Fruit fly (Drosophila melanogaster) whole organism, embryonic: ENCODE results near the gene Ufd1.

ENCODE experiments used
- B-H2 ChIP-seq: fragments of 200-800 bp; sonication (Bioruptor generic); optimal IDR thresholded peaks from 2 replicates; lab custom pipeline; 2018; ENCODE audit warnings: missing biosample characterization, mild to moderate bottlenecking, missing genetic modification characterization
- CG10274 ChIP-seq: fragments of 200-800 bp; sonication (Bioruptor generic); optimal IDR thresholded peaks from 3 replicates; lab custom pipeline; 2017; ENCODE audit warnings: missing biosample characterization, mild to moderate bottlenecking, missing genetic modification characterization
- CG13287 ChIP-seq: fragments of 200-800 bp; sonication (Bioruptor generic); IDR thresholded peaks from 2 replicates; pipeline ENCODE4 v1.3.6; 2022; ENCODE audit warnings: missing biosample characterization, missing genetic modification characterization; ENCODE audit not compliant: partially characterized antibody
- CG15696 ChIP-seq: fragments of 200-800 bp; sonication (Bioruptor generic); optimal IDR thresholded peaks from 2 replicates; lab custom pipeline; 2019; ENCODE audit warnings: missing biosample characterization, mild to moderate bottlenecking, missing genetic modification characterization, moderate library complexity
- CG17359 ChIP-seq: fragments of 200-800 bp; sonication (Bioruptor generic); optimal IDR thresholded peaks from 3 replicates; lab custom pipeline; 2018; ENCODE audit warnings: missing biosample characterization, mild to moderate bottlenecking, missing genetic modification characterization, moderate library complexity
- CG17385 ChIP-seq: fragments of 200-800 bp; sonication (Bioruptor generic); optimal IDR thresholded peaks from 3 replicates; lab custom pipeline; 2018; ENCODE audit warnings: missing biosample characterization, mild to moderate bottlenecking, missing genetic modification characterization
- CG17829 ChIP-seq: fragments of 200-800 bp; optimal IDR thresholded peaks from 2 replicates; lab custom pipeline; 2019; ENCODE audit warnings: missing biosample characterization, mild to moderate bottlenecking, missing genetic modification characterization, moderate library complexity
- CG18619 ChIP-seq: fragments of 200-800 bp; sonication (Bioruptor generic); optimal IDR thresholded peaks from 3 replicates; lab custom pipeline; 2017; ENCODE audit warnings: missing biosample characterization, mild to moderate bottlenecking, missing genetic modification characterization
- CG2202 ChIP-seq: fragments of 200-800 bp; sonication (Bioruptor generic); optimal IDR thresholded peaks from 2 replicates; lab custom pipeline; 2018; ENCODE audit warnings: missing biosample characterization, mild to moderate bottlenecking, missing genetic modification characterization
- CG2875 ChIP-seq: fragments of 200-800 bp; sonication (Bioruptor generic); optimal IDR thresholded peaks from 2 replicates; lab custom pipeline; 2017; ENCODE audit warnings: missing biosample characterization, mild to moderate bottlenecking, missing genetic modification characterization, missing genetic modification reagents
- CG30403 ChIP-seq: fragments of 200-800 bp; sonication (Bioruptor generic); optimal IDR thresholded peaks from 3 replicates; lab custom pipeline; 2016; ENCODE audit warnings: missing biosample characterization, missing genetic modification characterization
- CG3281 ChIP-seq: fragments of 200-800 bp; sonication (Bioruptor generic); optimal IDR thresholded peaks from 3 replicates; lab custom pipeline; 2017; ENCODE audit warnings: missing biosample characterization, mild to moderate bottlenecking, missing genetic modification characterization
- CG33557 ChIP-seq: fragments of 200-800 bp; sonication (Bioruptor generic); optimal IDR thresholded peaks from 2 replicates; lab custom pipeline; 2019; ENCODE audit warnings: missing biosample characterization, mild to moderate bottlenecking, missing genetic modification characterization, moderate library complexity
- CG6272 ChIP-seq: fragments of 200-800 bp; sonication (Bioruptor generic); IDR thresholded peaks from 2 replicates; pipeline ENCODE4 v1.3.6; 2022; ENCODE audit warnings: missing biosample characterization, missing genetic modification characterization
- CG7372 ChIP-seq: fragments of 200-800 bp; sonication (Bioruptor generic); IDR thresholded peaks from 2 replicates; pipeline ENCODE4 v1.3.6; 2022; ENCODE audit warnings: missing biosample characterization, missing genetic modification characterization
- CG8281 ChIP-seq: fragments of 200-800 bp; sonication (Bioruptor generic); optimal IDR thresholded peaks from 2 replicates; lab custom pipeline; 2018; ENCODE audit warnings: missing biosample characterization, mild to moderate bottlenecking, missing genetic modification characterization, moderate library complexity
- CG9215 ChIP-seq: fragments of 200-800 bp; sonication (Bioruptor generic); IDR thresholded peaks from 2 replicates; pipeline ENCODE4 v1.3.6; 2022; ENCODE audit warnings: missing biosample characterization, missing genetic modification characterization
- CG9727 ChIP-seq: fragments of 200-800 bp; sonication (Bioruptor generic); optimal IDR thresholded peaks from 3 replicates; lab custom pipeline; 2017; ENCODE audit warnings: missing biosample characterization, mild to moderate bottlenecking, missing genetic modification characterization
- CHES-1-like ChIP-seq: fragments of 200-800 bp; sonication (Bioruptor generic); optimal IDR thresholded peaks from 2 replicates; lab custom pipeline; 2016; ENCODE audit warnings: missing biosample characterization, missing genetic modification characterization
- Camta ChIP-seq: fragments of 200-800 bp; sonication (Bioruptor generic); optimal IDR thresholded peaks from 2 replicates; lab custom pipeline; 2016; ENCODE audit warnings: missing biosample characterization, missing genetic modification characterization
- Dad ChIP-seq: fragments of 200-800 bp; sonication (Bioruptor generic); optimal IDR thresholded peaks from 3 replicates; lab custom pipeline; 2016; ENCODE audit warnings: missing biosample characterization, missing genetic modification characterization
- ERR ChIP-seq: fragments of 200-800 bp; sonication (Bioruptor generic); optimal IDR thresholded peaks from 2 replicates; lab custom pipeline; 2016; ENCODE audit warnings: missing biosample characterization, missing genetic modification characterization
- Fer1 ChIP-seq: fragments of 200-800 bp; sonication (Bioruptor generic); optimal IDR thresholded peaks from 2 replicates; lab custom pipeline; 2017; ENCODE audit warnings: missing biosample characterization, mild to moderate bottlenecking, missing genetic modification characterization
- Gsc ChIP-seq: fragments of 200-800 bp; sonication (Bioruptor generic); IDR thresholded peaks from 2 replicates; pipeline ENCODE4 v1.3.6; 2022; ENCODE audit warnings: missing biosample characterization, missing genetic modification characterization
- Gug ChIP-seq: fragments of 200-800 bp; sonication (Bioruptor generic); IDR thresholded peaks from 4 replicates; pipeline ENCODE4 v1.3.6; 2022; ENCODE audit warnings: missing biosample characterization, missing genetic modification characterization
- Hand ChIP-seq: fragments of 200-800 bp; sonication (Bioruptor generic); optimal IDR thresholded peaks from 2 replicates; lab custom pipeline; 2017; ENCODE audit warnings: mild to moderate bottlenecking, missing biosample characterization, missing genetic modification reagents, missing genetic modification characterization
- HmgZ ChIP-seq: fragments of 200-800 bp; sonication (Bioruptor generic); optimal IDR thresholded peaks from 2 replicates; lab custom pipeline; 2018; ENCODE audit warnings: missing biosample characterization, mild to moderate bottlenecking, missing genetic modification characterization
- Lhr ChIP-seq: fragments of 200-800 bp; sonication (Bioruptor generic); optimal IDR thresholded peaks from 3 replicates; lab custom pipeline; 2017; ENCODE audit warnings: mild to moderate bottlenecking, missing biosample characterization, missing genetic modification reagents, missing genetic modification characterization
- Mad ChIP-seq: fragments of 200-800 bp; sonication (Bioruptor generic); optimal IDR thresholded peaks from 2 replicates; lab custom pipeline; 2016; ENCODE audit warnings: missing biosample characterization, missing genetic modification characterization
- Myb ChIP-seq: fragments of 200-800 bp; sonication (Bioruptor generic); optimal IDR thresholded peaks from 2 replicates; lab custom pipeline; 2016; ENCODE audit warnings: missing biosample characterization, missing genetic modification characterization
- PHDP ChIP-seq: fragments of 200-800 bp; sonication (Bioruptor generic); optimal IDR thresholded peaks from 3 replicates; lab custom pipeline; 2018; ENCODE audit warnings: missing biosample characterization, mild to moderate bottlenecking, missing genetic modification characterization, moderate library complexity
- Rfx ChIP-seq: fragments of 200-800 bp; sonication (Bioruptor generic); IDR thresholded peaks from 2 replicates; pipeline ENCODE4 v1.3.6; 2022; ENCODE audit warnings: missing biosample characterization, missing genetic modification characterization
- Taf1 ChIP-seq: fragments of 200-800 bp; sonication (Bioruptor generic); IDR thresholded peaks from 2 replicates; pipeline ENCODE4 v1.3.6; 2022; ENCODE audit warnings: missing biosample characterization, missing genetic modification characterization
- Usf ChIP-seq: fragments of 200-800 bp; sonication (Bioruptor generic); optimal IDR thresholded peaks from 2 replicates; lab custom pipeline; 2017; ENCODE audit warnings: missing genotype, missing biosample characterization, missing genetic modification characterization
- ase ChIP-seq: fragments of 200-800 bp; sonication (Bioruptor generic); IDR thresholded peaks from 3 replicates; pipeline ENCODE4 v1.3.6; 2022; ENCODE audit warnings: missing biosample characterization, missing genetic modification characterization
- az2 ChIP-seq: fragments of 200-800 bp; sonication (Bioruptor generic); optimal IDR thresholded peaks from 3 replicates; lab custom pipeline; 2016; ENCODE audit warnings: missing biosample characterization, missing genetic modification characterization
- bsh ChIP-seq, 2 experiments: fragments of 200-800 bp; sonication (Bioruptor generic); optimal IDR thresholded peaks; 2 replicates each; lab custom pipeline; 2017 to 2018; ENCODE audit warnings: mild to moderate bottlenecking in 2 of 2, missing biosample characterization in 2 of 2, missing genetic modification characterization in 2 of 2, moderate library complexity in 1 of 2
- chm ChIP-seq: fragments of 200-800 bp; sonication (Bioruptor generic); IDR thresholded peaks from 2 replicates; pipeline ENCODE4 v1.3.6; 2022; ENCODE audit warnings: missing biosample characterization, missing genetic modification characterization
- crol ChIP-seq: fragments of 200-800 bp; sonication (Bioruptor generic); IDR thresholded peaks from 2 replicates; pipeline ENCODE4 v1.3.6; 2022; ENCODE audit warnings: missing biosample characterization, missing genetic modification characterization
- dpn ChIP-seq, 2 experiments: fragments of 200-800 bp; sonication (Bioruptor generic); optimal IDR thresholded peaks; 3 replicates each; lab custom pipeline; 2016; ENCODE audit warnings: missing biosample characterization in 2 of 2, missing genetic modification characterization in 2 of 2
- dysf ChIP-seq: fragments of 200-800 bp; sonication (Bioruptor generic); IDR thresholded peaks from 3 replicates; pipeline ENCODE4 v1.3.6; 2022; ENCODE audit warnings: missing biosample characterization, missing genetic modification characterization
- fd3F ChIP-seq: fragments of 200-800 bp; sonication (Bioruptor generic); optimal IDR thresholded peaks from 2 replicates; lab custom pipeline; 2018; ENCODE audit warnings: missing biosample characterization, mild to moderate bottlenecking, missing genetic modification characterization, moderate library complexity
- fd64A ChIP-seq: fragments of 200-800 bp; sonication (Bioruptor generic); optimal IDR thresholded peaks from 3 replicates; lab custom pipeline; 2018; ENCODE audit warnings: missing biosample characterization, mild to moderate bottlenecking, missing genetic modification characterization
- grau ChIP-seq: fragments of 200-800 bp; optimal IDR thresholded peaks from 3 replicates; lab custom pipeline; 2019; ENCODE audit warnings: missing biosample characterization, mild to moderate bottlenecking, missing genetic modification characterization, moderate library complexity
- lbe ChIP-seq: fragments of 200-800 bp; sonication (Bioruptor generic); optimal IDR thresholded peaks from 2 replicates; lab custom pipeline; 2016; ENCODE audit warnings: missing biosample characterization, mild to moderate bottlenecking, missing genetic modification characterization
- otp ChIP-seq: fragments of 200-800 bp; sonication (Bioruptor generic); IDR thresholded peaks from 3 replicates; pipeline ENCODE4, ENCODE4 v1.3.6; 2022; ENCODE audit warnings: missing biosample characterization, missing genetic modification characterization
- p53 ChIP-seq: fragments of 200-800 bp; sonication (Bioruptor generic); optimal IDR thresholded peaks from 2 replicates; lab custom pipeline; 2016; ENCODE audit warnings: missing biosample characterization, missing genetic modification characterization
- prd ChIP-seq, 3 experiments: fragments of >200 bp in 2 of 3; fragments of 200-800 bp in 1 of 3; sonication (Bioruptor generic) in 1 of 3; optimal IDR thresholded peaks in 2 of 3; IDR thresholded peaks in 1 of 3; 2 replicates in 2 of 3; 3 replicates in 1 of 3; pipeline versions ENCODE4 v1.3.6 to Lab custom; 2017 to 2022; ENCODE audit warnings: missing biosample characterization in 1 of 3, missing genetic modification characterization in 1 of 3
- tap ChIP-seq: fragments of 200-800 bp; optimal IDR thresholded peaks from 3 replicates; lab custom pipeline; 2019; ENCODE audit warnings: missing biosample characterization, mild to moderate bottlenecking, missing genetic modification characterization, moderate library complexity
- trh ChIP-seq: fragments of 200-800 bp; sonication (Bioruptor generic); optimal IDR thresholded peaks from 2 replicates; lab custom pipeline; 2016; ENCODE audit warnings: missing biosample characterization, missing genetic modification characterization
- wdn ChIP-seq: fragments of 200-800 bp; sonication (Bioruptor generic); IDR thresholded peaks from 2 replicates; pipeline ENCODE4 v1.3.6; 2022; ENCODE audit warnings: missing biosample characterization, missing genetic modification characterization

Ufd1 gene

dm6 chr3L:11120419-11120958 lies 2.5 kb downstream of the Ufd1 start, which contains the start of the genes FoxK and mRpL2 (continued):
- TF ChIP-seq Lhr (GFP tag; lab: Kevin White, UChicago), result no peak
- no peak for TF ChIP-seq CG7372
- TF ChIP-seq CG17385 (GFP tag; lab: Kevin White, UChicago), result peak; percentile 99
- no peak for TF ChIP-seq B-H2 (GFP tag; lab: Kevin White, UChicago)
- TF ChIP-seq grau (tag; lab: Kevin White, UChicago), result peak; percentile 2
- no peak for TF ChIP-seq Camta (GFP tag; lab: Kevin White, UChicago)
- peak; percentile 5 for TF ChIP-seq CG3281 (GFP tag; lab: Kevin White, UChicago)
- no peak for TF ChIP-seq dysf
- TF ChIP-seq dpn (GFP tag; optimal IDR thresholded peaks at IDR 0.05; lab: Kevin White, UChicago), result no peak
- no peak for TF ChIP-seq CG8281 (tag; lab: Kevin White, UChicago)
- peak; percentile 54 for TF ChIP-seq HmgZ (tag; lab: Kevin White, UChicago)
- TF ChIP-seq chm (GFP tag; lab: Robert Waterston, UW), result 0 out of 2 replicates have a peak, but pooled peaks have one; percentile 4
- no peak for TF ChIP-seq Taf1 (GFP tag; lab: Robert Waterston, UW)
- TF ChIP-seq otp (GFP tag; lab: Robert Waterston, UW), result no peak
- no peak for TF ChIP-seq CG6272 (GFP tag; lab: Robert Waterston, UW)
- TF ChIP-seq Dad (GFP tag; lab: Kevin White, UChicago), result no peak
- no peak for TF ChIP-seq Hand (GFP tag; lab: Kevin White, UChicago)
- TF ChIP-seq CG2875 (GFP tag; lab: Kevin White, UChicago), result no peak
- TF ChIP-seq CHES-1-like (GFP tag; lab: Kevin White, UChicago), result peak; percentile 40
- no peak for TF ChIP-seq Usf (GFP tag; lab: Kevin White, UChicago)
- TF ChIP-seq Gsc (GFP tag; lab: Robert Waterston, UW), result no peak
- peak; percentile 25 for TF ChIP-seq CG17829
- TF ChIP-seq fd3F (GFP tag; lab: Kevin White, UChicago), result no peak
- TF ChIP-seq CG15696 (tag; lab: Kevin White, UChicago), result no peak
- TF ChIP-seq CG30403, result no peak
- no peak for TF ChIP-seq ase (GFP tag; lab: Robert Waterston, UW)
- TF ChIP-seq CG33557, result no peak
- peak; percentile 74 for TF ChIP-seq lbe (GFP tag; lab: Kevin White, UChicago)
- no peak for TF ChIP-seq Mad (GFP tag; lab: Kevin White, UChicago)
- TF ChIP-seq tap (tag; lab: Kevin White, UChicago), result no peak
- TF ChIP-seq fd64A (GFP tag; lab: Kevin White, UChicago), result no peak
- TF ChIP-seq p53, result no peak
- peak; percentile 57; the same call in 1 of the 2 replicates for TF ChIP-seq CG13287 (GFP tag; lab: Robert Waterston, UW)
- peak; percentile 4 for TF ChIP-seq ERR (GFP tag; lab: Kevin White, UChicago)
- no peak for TF ChIP-seq Gug (GFP tag; lab: Robert Waterston, UW)
- TF ChIP-seq Rfx, result no peak
- TF ChIP-seq CG18619, result no peak
- TF ChIP-seq CG17359 (tag; lab: Kevin White, UChicago), result no peak
- no peak for TF ChIP-seq az2
- no peak for TF ChIP-seq PHDP
- no peak for TF ChIP-seq CG2202 (tag; lab: Kevin White, UChicago)
- no peak for TF ChIP-seq trh (GFP tag; lab: Kevin White, UChicago)
- no peak for TF ChIP-seq Fer1 (GFP tag; lab: Kevin White, UChicago)
- TF ChIP-seq bsh (GFP tag; optimal IDR thresholded peaks at IDR 0.05; lab: Kevin White, UChicago), result peak in 1 of 2 experiments; percentile 94
- TF ChIP-seq crol (GFP tag; lab: Robert Waterston, UW), result no peak; the same call in 1 of the 2 replicates
- no peak for TF ChIP-seq CG9727 (GFP tag; lab: Kevin White, UChicago)
- no peak for TF ChIP-seq wdn (GFP tag; lab: Robert Waterston, UW)
- no peak for TF ChIP-seq prd (optimal IDR thresholded peaks at IDR 0.05; lab: Kevin White, UChicago)
- no peak for TF ChIP-seq prd (GFP tag; IDR thresholded peaks at IDR 0.05; lab: Robert Waterston, UW)
- TF ChIP-seq CG9215 (GFP tag; lab: Robert Waterston, UW), result no peak
- peak; percentile 78 for TF ChIP-seq Myb
- no peak for TF ChIP-seq CG10274
